Worm (Caenorhabditis elegans): ENCODE measurements around the gene srg-53.

The srg-53 gene

ce11 chrV:878567-878966 lies 704 bp upstream of the srg-53 start, which contains the start of gene T02B11.8:
Gene T02B11.8 (minus strand): TSS chrV:878667.
- no peak for TF ChIP-seq atf-7 (tag; optimal IDR thresholded peaks at IDR 0.05)
- TF ChIP-seq repo-1 (tag; optimal IDR thresholded peaks at IDR 0.05), result no peak
- TF ChIP-seq lin-40 (tag; optimal IDR thresholded peaks at IDR 0.05), result no peak
- no peak for TF ChIP-seq tlf-1 (GFP tag; optimal IDR thresholded peaks at IDR 0.05)
- no peak for TF ChIP-seq mxl-1 (tag; optimal IDR thresholded peaks at IDR 0.05)
- TF ChIP-seq F10E7.11 (tag; optimal IDR thresholded peaks at IDR 0.05), result no peak
- no peak for TF ChIP-seq ztf-22 (GFP tag; optimal IDR thresholded peaks at IDR 0.05)
- TF ChIP-seq Y67H2A.10 (GFP tag; conservative IDR thresholded peaks at IDR 0.05), result no peak
- TF ChIP-seq let-607 (tag; optimal IDR thresholded peaks at IDR 0.05), result no peak
- TF ChIP-seq F55B11.4 (tag; optimal IDR thresholded peaks at IDR 0.05; ENCODE audit: borderline replicate concordance, insufficient read depth), result no peak
- no peak for TF ChIP-seq F57A8.1 (GFP tag; optimal IDR thresholded peaks at IDR 0.05)
- TF ChIP-seq tbp1 (GFP tag; optimal IDR thresholded peaks at IDR 0.05), result no peak
- no peak for TF ChIP-seq ekl-4 (GFP tag; IDR thresholded peaks at IDR 0.05)
- TF ChIP-seq fkh-3 (tag; optimal IDR thresholded peaks at IDR 0.05), result no peak
- no peak for TF ChIP-seq efl-1 (GFP tag; optimal IDR thresholded peaks at IDR 0.05)
- TF ChIP-seq ztf-6 (GFP tag; IDR thresholded peaks at IDR 0.05), result no peak
- TF ChIP-seq Y53F4B.3 (GFP tag; IDR thresholded peaks at IDR 0.05), result no peak
- TF ChIP-seq ceh-79 (tag; optimal IDR thresholded peaks at IDR 0.05), result no peak
- TF ChIP-seq T26A5.8 (tag; optimal IDR thresholded peaks at IDR 0.05), result no peak

- no peak for TF ChIP-seq attf-3 (GFP tag; conservative IDR thresholded peaks at IDR 0.05)
- TF ChIP-seq fkh-3 (tag; optimal IDR thresholded peaks at IDR 0.05), result no peak
- TF ChIP-seq nhr-120 (GFP tag; IDR thresholded peaks at IDR 0.05), result no peak
Measured at ce11 chrV:884324-884723, 5.1 kb downstream of the srg-53 start, which contains the start of gene srj-38. Gene srj-38 (minus strand): TSS chrV:884424.

- TF ChIP-seq bed-1 (GFP tag; IDR thresholded peaks at IDR 0.05), result no peak
- no peak for TF ChIP-seq let-526 (GFP tag; IDR thresholded peaks at IDR 0.05)
- no peak for TF ChIP-seq rcor-1 (GFP tag; IDR thresholded peaks at IDR 0.05)
- TF ChIP-seq nfya-1 (tag; optimal IDR thresholded peaks at IDR 0.05; ENCODE audit: borderline replicate concordance, insufficient read depth), result no peak
- TF ChIP-seq madf-8 (GFP tag; conservative IDR thresholded peaks at IDR 0.05), result no peak
- no peak for TF ChIP-seq dpff-1 (tag; optimal IDR thresholded peaks at IDR 0.05)
- TF ChIP-seq madf-6 (GFP tag; IDR thresholded peaks at IDR 0.05), result no peak
- no peak for TF ChIP-seq ztf-28 (GFP tag; IDR thresholded peaks at IDR 0.05)
- TF ChIP-seq ceh-40 (GFP tag; IDR thresholded peaks at IDR 0.05), result no peak
- no peak for TF ChIP-seq somi-1 (GFP tag; optimal IDR thresholded peaks at IDR 0.05)
- no peak for TF ChIP-seq Y67H2A.10 (GFP tag; conservative IDR thresholded peaks at IDR 0.05)
- TF ChIP-seq Y56A3A.18 (GFP tag; IDR thresholded peaks at IDR 0.05), result no peak
- no peak for TF ChIP-seq tbp1 (GFP tag; optimal IDR thresholded peaks at IDR 0.05)
- no peak for TF ChIP-seq B0336.3 (GFP tag; IDR thresholded peaks at IDR 0.05)
- no peak for TF ChIP-seq nhr-179 (tag; optimal IDR thresholded peaks at IDR 0.05)
Measured at ce11 chrV:889216-889615, 9.9 kb downstream of the srg-53 start, which contains the start of gene T02B11.6. Gene T02B11.6 (minus strand): TSS chrV:889316.

ce11 chrV:890423-890822 lies 11.2 kb downstream of the srg-53 start, which contains the start of gene srlf-21:
Gene srlf-21 (minus strand): TSS chrV:890523.
- TF ChIP-seq Y79H2A.3 (GFP tag; conservative IDR thresholded peaks at IDR 0.05), result no peak
- TF ChIP-seq unc-62 (GFP tag; optimal IDR thresholded peaks at IDR 0.05), result no peak
- TF ChIP-seq ceh-100 (GFP tag; IDR thresholded peaks at IDR 0.05), result no peak
- no peak for TF ChIP-seq sea-2 (GFP tag; IDR thresholded peaks at IDR 0.05)
- no peak for TF ChIP-seq snpc-4 (GFP tag; optimal IDR thresholded peaks at IDR 0.05)
- no peak for TF ChIP-seq snpc-4 (tag; optimal IDR thresholded peaks at IDR 0.05)
- TF ChIP-seq nfya-1 (tag; optimal IDR thresholded peaks at IDR 0.05; ENCODE audit: borderline replicate concordance, insufficient read depth), result no peak
- TF ChIP-seq hsf-1 (GFP tag; IDR thresholded peaks at IDR 0.05), result no peak
- no peak for TF ChIP-seq sptf-2 (GFP tag; optimal IDR thresholded peaks at IDR 0.05)
- TF ChIP-seq mes-4 (tag; optimal IDR thresholded peaks at IDR 0.05), result no peak
- no peak for TF ChIP-seq tlf-1 (GFP tag; optimal IDR thresholded peaks at IDR 0.05)
- no peak for TF ChIP-seq ztf-22 (GFP tag; optimal IDR thresholded peaks at IDR 0.05)
